1 fruit fly cellular context compared by ENCODE assay signal in genomic region chr2L:16325515-16326257, dm6.
TF ChIP-seq lines count a peak whose summit lies in the region.

Gene cact, minus strand, starts transcription at chr2L:16326207.

TF ChIP-seq in whole organism, embryonic, 481 proteins besides CTCF, POLR2A, EP300 and RAD21 (continued from another document and continues in another):
- TF ChIP-seq CG10462 (GFP tag; optimal IDR thresholded peaks at IDR 0.05; lab: Kevin White, UChicago) (peak; percentile 85), CG4730 (GFP tag; IDR thresholded peaks at IDR 0.05; lab: Robert Waterston, UW) (peak; percentile 83), kay (GFP tag; optimal IDR thresholded peaks at IDR 0.05; lab: Kevin White, UChicago) (peak; percentile 91), knrl (GFP tag; IDR thresholded peaks at IDR 0.05; lab: Robert Waterston, UW; ENCODE audit: partially characterized antibody) (peak; percentile 75), Dref (GFP tag; IDR thresholded peaks at IDR 0.05; lab: Robert Waterston, UW) (no peak), Atf6 (GFP tag; IDR thresholded peaks at IDR 0.05; lab: Robert Waterston, UW) (peak; percentile 89), CG11695 (GFP tag; IDR thresholded peaks at IDR 0.05; lab: Robert Waterston, UW) (peak; percentile 89), CG30403 (GFP tag; optimal IDR thresholded peaks at IDR 0.05; lab: Kevin White, UChicago) (peak; percentile 97), Ets97D (GFP tag; optimal IDR thresholded peaks at IDR 0.05; lab: Kevin White, UChicago) (peak; percentile 91), chif (GFP tag; optimal IDR thresholded peaks at IDR 0.05; lab: Kevin White, UChicago) (peak; percentile 86 to 95), CG30020 (tag; optimal IDR thresholded peaks at IDR 0.05; lab: Kevin White, UChicago) (peak; percentile 98), jumu (GFP tag; optimal IDR thresholded peaks at IDR 0.05; lab: Kevin White, UChicago) (peak; percentile 94), toy (GFP tag; IDR thresholded peaks at IDR 0.05; lab: Robert Waterston, UW) (no peak), CG1647 (GFP tag; optimal IDR thresholded peaks at IDR 0.05; lab: Kevin White, UChicago) (peak; percentile 90), Xbp1 (GFP tag; optimal IDR thresholded peaks at IDR 0.05; lab: Kevin White, UChicago) (peak; percentile 96), Dfd (GFP tag; optimal IDR thresholded peaks at IDR 0.05; lab: Kevin White, UChicago) (no peak), MTF-1 (GFP tag; optimal IDR thresholded peaks at IDR 0.05; lab: Kevin White, UChicago; ENCODE audit: borderline replicate concordance) (peak; percentile 40), odd (GFP tag; optimal IDR thresholded peaks at IDR 0.05; lab: Kevin White, UChicago) (peak; percentile 72), CG15073 (GFP tag; optimal IDR thresholded peaks at IDR 0.05; lab: Kevin White, UChicago) (peak; percentile 63), chm (GFP tag; IDR thresholded peaks at IDR 0.05; lab: Robert Waterston, UW) (peak; percentile 66), CG17568 (GFP tag; optimal IDR thresholded peaks at IDR 0.05; lab: Kevin White, UChicago) (peak; percentile 86), CG11093 (GFP tag; IDR thresholded peaks at IDR 0.05; lab: Robert Waterston, UW) (peak; percentile 77), HLH54F (GFP tag; optimal IDR thresholded peaks at IDR 0.05; lab: Kevin White, UChicago) (peak; percentile 95), CHES-1-like (GFP tag; optimal IDR thresholded peaks at IDR 0.05; lab: Kevin White, UChicago) (peak; percentile 96), CG31388 (GFP tag; optimal IDR thresholded peaks at IDR 0.05; lab: Kevin White, UChicago) (peak; percentile 77), YL-1 (GFP tag; optimal IDR thresholded peaks at IDR 0.05; lab: Kevin White, UChicago) (peak; percentile 70), ind (GFP tag; optimal IDR thresholded peaks at IDR 0.05; lab: Kevin White, UChicago) (peak; percentile 94), CG18476 (GFP tag; optimal IDR thresholded peaks at IDR 0.05; lab: Kevin White, UChicago) (peak; percentile 88), CG2202 (tag; optimal IDR thresholded peaks at IDR 0.05; lab: Kevin White, UChicago) (peak; percentile 76), Dek (tag; optimal IDR thresholded peaks at IDR 0.05; lab: Kevin White, UChicago) (peak; percentile 92), nau (GFP tag; optimal IDR thresholded peaks at IDR 0.05; lab: Kevin White, UChicago) (peak; percentile 83), CG34422 (GFP tag; IDR thresholded peaks at IDR 0.05; lab: Robert Waterston, UW) (peak; percentile 93), ssp (GFP tag; IDR thresholded peaks at IDR 0.05; lab: Robert Waterston, UW) (peak; percentile 94), pum (GFP tag; optimal IDR thresholded peaks at IDR 0.05; lab: Kevin White, UChicago) (peak; percentile 96), org-1 (GFP tag; optimal IDR thresholded peaks at IDR 0.05; lab: Kevin White, UChicago) (peak; percentile 74), CG31224 (GFP tag; IDR thresholded peaks at IDR 0.05; lab: Robert Waterston, UW) (peak; percentile 82), sim (GFP tag; IDR thresholded peaks at IDR 0.05; lab: Robert Waterston, UW) (peak; percentile 76), Fer2 (tag; optimal IDR thresholded peaks at IDR 0.05; lab: Kevin White, UChicago) (peak; percentile 76), mld (GFP tag; IDR thresholded peaks at IDR 0.05; lab: Robert Waterston, UW; ENCODE audit: partially characterized antibody) (no peak), NC2β (GFP tag; optimal IDR thresholded peaks at IDR 0.05; lab: Kevin White, UChicago) (peak; percentile 95), seq (GFP tag; IDR thresholded peaks at IDR 0.05; lab: Robert Waterston, UW) (peak; percentile 88), CG2129 (GFP tag; IDR thresholded peaks at IDR 0.05; lab: Robert Waterston, UW; ENCODE audit: partially characterized antibody) (no peak), Spps (tag; optimal IDR thresholded peaks at IDR 0.05; lab: Kevin White, UChicago) (peak; percentile 92), NfI (GFP tag; optimal IDR thresholded peaks at IDR 0.05; lab: Kevin White, UChicago) (peak; percentile 92), sob (GFP tag; IDR thresholded peaks at IDR 0.05; lab: Robert Waterston, UW) (peak; percentile 93), CG2678 (tag; optimal IDR thresholded peaks at IDR 0.05; lab: Kevin White, UChicago) (peak; percentile 93), emc (GFP tag; optimal IDR thresholded peaks at IDR 0.05; lab: Kevin White, UChicago) (peak; percentile 87), CG14441 (GFP tag; IDR thresholded peaks at IDR 0.05; lab: Robert Waterston, UW) (peak; percentile 86), en (GFP tag; optimal IDR thresholded peaks at IDR 0.05; lab: Kevin White, UChicago) (peak; percentile 88), pzg (GFP tag; optimal IDR thresholded peaks at IDR 0.05; lab: Kevin White, UChicago) (peak; percentile 66), sens-2 (GFP tag; IDR thresholded peaks at IDR 0.05; lab: Robert Waterston, UW) (peak; percentile 69; the same call in 1 of the 2 replicates), dpn (GFP tag; optimal IDR thresholded peaks at IDR 0.05; lab: Kevin White, UChicago) (peak; percentile 95), crc (GFP tag; optimal IDR thresholded peaks at IDR 0.05; lab: Kevin White, UChicago) (peak; percentile 93), CG2116 (GFP tag; optimal IDR thresholded peaks at IDR 0.05; lab: Kevin White, UChicago) (peak; percentile 84), pita (GFP tag; optimal IDR thresholded peaks at IDR 0.05; lab: Kevin White, UChicago) (no peak), CG42726 (GFP tag; IDR thresholded peaks at IDR 0.05; lab: Robert Waterston, UW; ENCODE audit: partially characterized antibody) (peak; percentile 45; the same call in 1 of the 2 replicates), PHDP (tag; optimal IDR thresholded peaks at IDR 0.05; lab: Kevin White, UChicago) (peak; percentile 95), cwo (GFP tag; optimal IDR thresholded peaks at IDR 0.05; lab: Kevin White, UChicago) (peak; percentile 89), nom (GFP tag; optimal IDR thresholded peaks at IDR 0.05; lab: Kevin White, UChicago) (peak; percentile 73), CG8944 (GFP tag; optimal IDR thresholded peaks at IDR 0.05; lab: Kevin White, UChicago) (peak; percentile 91), pfk (GFP tag; optimal IDR thresholded peaks at IDR 0.05; lab: Kevin White, UChicago) (peak; percentile 39), CG12769 (tag; optimal IDR thresholded peaks at IDR 0.05; lab: Kevin White, UChicago) (peak; percentile 40), inv (GFP tag; IDR thresholded peaks at IDR 0.05; lab: Robert Waterston, UW; ENCODE audit: partially characterized antibody) (no peak), CG16815 (GFP tag; optimal IDR thresholded peaks at IDR 0.05; lab: Kevin White, UChicago) (peak; percentile 88), D19A (tag; optimal IDR thresholded peaks at IDR 0.05; lab: Kevin White, UChicago) (peak; percentile 88), CG17359 (tag; optimal IDR thresholded peaks at IDR 0.05; lab: Kevin White, UChicago) (peak; percentile 94), CG34224 (GFP tag; IDR thresholded peaks at IDR 0.05; lab: Robert Waterston, UW; ENCODE audit: partially characterized antibody) (no peak), CG14965 (GFP tag; optimal IDR thresholded peaks at IDR 0.05; lab: Kevin White, UChicago; ENCODE audit: borderline replicate concordance) (peak; percentile 44), CG12744 (GFP tag; optimal IDR thresholded peaks at IDR 0.05; lab: Kevin White, UChicago) (peak; percentile 93), Blimp-1 (GFP tag; optimal IDR thresholded peaks at IDR 0.05; lab: Kevin White, UChicago) (peak; percentile 89), CG11247 (GFP tag; IDR thresholded peaks at IDR 0.05; lab: Robert Waterston, UW) (peak; percentile 85), bowl (GFP tag; IDR thresholded peaks at IDR 0.05; lab: Robert Waterston, UW) (peak; percentile 32; the same call in 1 of the 2 replicates), zfh1 (GFP tag; IDR thresholded peaks at IDR 0.05; lab: Robert Waterston, UW) (peak; percentile 91), tna (GFP tag; IDR thresholded peaks at IDR 0.05; lab: Robert Waterston, UW; ENCODE audit: partially characterized antibody) (no peak), Dp (GFP tag; optimal IDR thresholded peaks at IDR 0.05; lab: Kevin White, UChicago) (peak; percentile 69), Chrac-16 (GFP tag; optimal IDR thresholded peaks at IDR 0.05; lab: Kevin White, UChicago) (peak; percentile 96), dan (GFP tag; IDR thresholded peaks at IDR 0.05; lab: Robert Waterston, UW) (no peak), CG17829 (tag; optimal IDR thresholded peaks at IDR 0.05; lab: Kevin White, UChicago) (peak; percentile 95), Bdp1 (GFP tag; optimal IDR thresholded peaks at IDR 0.05; lab: Kevin White, UChicago) (peak; percentile 89), NK7.1 (GFP tag; optimal IDR thresholded peaks at IDR 0.05; lab: Kevin White, UChicago) (peak; percentile 85), CG12236 (GFP tag; optimal IDR thresholded peaks at IDR 0.05; lab: Kevin White, UChicago) (peak; percentile 92), NC2α (GFP tag; optimal IDR thresholded peaks at IDR 0.05; lab: Kevin White, UChicago) (peak; percentile 93), pho (GFP tag; optimal IDR thresholded peaks at IDR 0.05; lab: Kevin White, UChicago) (peak; percentile 94), CG1024 (GFP tag; IDR thresholded peaks at IDR 0.05; lab: Robert Waterston, UW) (peak; percentile 85), CG6254 (GFP tag; optimal IDR thresholded peaks at IDR 0.05; lab: Kevin White, UChicago) (peak; percentile 78), repo (GFP tag; optimal IDR thresholded peaks at IDR 0.05; lab: Kevin White, UChicago) (peak; percentile 91), CG4707 (GFP tag; optimal IDR thresholded peaks at IDR 0.05; lab: Kevin White, UChicago) (no peak), CG11398 (GFP tag; optimal IDR thresholded peaks at IDR 0.05; lab: Kevin White, UChicago) (peak; percentile 91), nerfin-1 (tag; optimal IDR thresholded peaks at IDR 0.05; lab: Kevin White, UChicago) (peak; percentile 81), gro (GFP tag; optimal IDR thresholded peaks at IDR 0.05; lab: Kevin White, UChicago) (peak; percentile 95), Abd-B (GFP tag; optimal IDR thresholded peaks at IDR 0.05; lab: Kevin White, UChicago) (peak; percentile 91), unpg (GFP tag; optimal IDR thresholded peaks at IDR 0.05; lab: Kevin White, UChicago) (peak; percentile 95), grau (tag; optimal IDR thresholded peaks at IDR 0.05; lab: Kevin White, UChicago) (peak; percentile 93), CG4820 (GFP tag; optimal IDR thresholded peaks at IDR 0.05; lab: Kevin White, UChicago) (peak; percentile 89), Rfx (GFP tag; IDR thresholded peaks at IDR 0.05; lab: Robert Waterston, UW) (peak; percentile 93), Xrp1 (GFP tag; IDR thresholded peaks at IDR 0.05; lab: Robert Waterston, UW) (peak; percentile 95), CG10321 (GFP tag; IDR thresholded peaks at IDR 0.05; lab: Robert Waterston, UW) (0 out of 2 replicates have a peak, but pooled peaks have one; percentile 12), CG4328 (GFP tag; optimal IDR thresholded peaks at IDR 0.05; lab: Kevin White, UChicago) (peak; percentile 86), eyg (GFP tag; optimal IDR thresholded peaks at IDR 0.05; lab: Kevin White, UChicago) (peak; percentile 89), wor (GFP tag; IDR thresholded peaks at IDR 0.05; lab: Robert Waterston, UW) (peak; percentile 79), run (tag; optimal IDR thresholded peaks at IDR 0.05; lab: Kevin White, UChicago) (peak; percentile 89), usp (GFP tag; optimal IDR thresholded peaks at IDR 0.05; lab: Kevin White, UChicago) (no peak), croc (GFP tag; conservative IDR thresholded peaks at IDR 0.05; lab: Robert Waterston, UW) (peak; percentile 72), fd96Cb (tag; optimal IDR thresholded peaks at IDR 0.05; lab: Kevin White, UChicago) (peak; percentile 88), zfh2 (GFP tag; optimal IDR thresholded peaks at IDR 0.05; lab: Kevin White, UChicago) (peak; percentile 96), CG8290 (GFP tag; optimal IDR thresholded peaks at IDR 0.05; lab: Kevin White, UChicago) (peak; percentile 79), CG8290 (tag; optimal IDR thresholded peaks at IDR 0.05; lab: Kevin White, UChicago) (peak; percentile 27 to 54), fd64A (GFP tag; optimal IDR thresholded peaks at IDR 0.05; lab: Kevin White, UChicago) (no peak), Scr (GFP tag; IDR thresholded peaks at IDR 0.05; lab: Robert Waterston, UW; ENCODE audit: partially characterized antibody) (peak; percentile 69), tll (GFP tag; optimal IDR thresholded peaks at IDR 0.05; lab: Kevin White, UChicago) (peak; percentile 6 to 74), ftz-f1 (GFP tag; optimal IDR thresholded peaks at IDR 0.05; lab: Kevin White, UChicago) (peak; percentile 27), Optix (GFP tag; IDR thresholded peaks at IDR 0.05; lab: Robert Waterston, UW) (peak; percentile 83; the same call in 2 of the 3 replicates), CG6272 (GFP tag; IDR thresholded peaks at IDR 0.05; lab: Robert Waterston, UW) (peak; percentile 88), gcm2 (GFP tag; optimal IDR thresholded peaks at IDR 0.05; lab: Kevin White, UChicago) (peak; percentile 76), TFAM (GFP tag; optimal IDR thresholded peaks at IDR 0.05; lab: Kevin White, UChicago) (peak; percentile 53), kah (GFP tag; optimal IDR thresholded peaks at IDR 0.05; lab: Kevin White, UChicago) (peak; percentile 53), CG16779 (GFP tag; IDR thresholded peaks at IDR 0.05; lab: Robert Waterston, UW) (peak; percentile 68; the same call in 1 of the 2 replicates), CG17802 (tag; optimal IDR thresholded peaks at IDR 0.05; lab: Kevin White, UChicago) (peak; percentile 100), CG5180 (GFP tag; optimal IDR thresholded peaks at IDR 0.05; lab: Kevin White, UChicago) (peak; percentile 57), Dad (GFP tag; optimal IDR thresholded peaks at IDR 0.05; lab: Kevin White, UChicago) (peak; percentile 91), CG13775 (GFP tag; optimal IDR thresholded peaks at IDR 0.05; lab: Kevin White, UChicago) (peak; percentile 93), CG10274 (GFP tag; optimal IDR thresholded peaks at IDR 0.05; lab: Kevin White, UChicago) (peak; percentile 4), CG10565 (GFP tag; optimal IDR thresholded peaks at IDR 0.05; lab: Kevin White, UChicago) (peak; percentile 50), Myb (GFP tag; optimal IDR thresholded peaks at IDR 0.05; lab: Kevin White, UChicago) (peak; percentile 82), ase (GFP tag; IDR thresholded peaks at IDR 0.05; lab: Robert Waterston, UW) (peak; percentile 89), MESR4 (GFP tag; optimal IDR thresholded peaks at IDR 0.05; lab: Kevin White, UChicago) (peak; percentile 29), CG9727 (GFP tag; optimal IDR thresholded peaks at IDR 0.05; lab: Kevin White, UChicago) (peak; percentile 95), CG3847 (GFP tag; IDR thresholded peaks at IDR 0.05; lab: Robert Waterston, UW) (peak; percentile 92), Dbx (GFP tag; IDR thresholded peaks at IDR 0.05; lab: Robert Waterston, UW) (peak; percentile 91)
